Fruit fly (Drosophila melanogaster) whole organism, embryonic: Measurements from ENCODE around the gene CG15362.

Source experiments
- B-H2 ChIP-seq: fragments of 200-800 bp; sonication (Bioruptor generic); optimal IDR thresholded peaks from 2 replicates; lab custom pipeline; 2018; ENCODE audit warnings: missing biosample characterization, mild to moderate bottlenecking, missing genetic modification characterization
- Bteb2 ChIP-seq: fragments of 200-800 bp; sonication (Bioruptor generic); optimal IDR thresholded peaks from 2 replicates; lab custom pipeline; 2016; ENCODE audit warnings: missing biosample characterization, missing genetic modification characterization
- CG11560 ChIP-seq: fragments of 200-800 bp; sonication (Bioruptor generic); IDR thresholded peaks from 3 replicates; pipeline ENCODE4 v1.3.6; 2022; ENCODE audit warnings: missing biosample characterization, missing genetic modification characterization
- CG15269 ChIP-seq: fragments of 200-800 bp; sonication (Bioruptor generic); optimal IDR thresholded peaks from 2 replicates; lab custom pipeline; 2018; ENCODE audit warnings: missing biosample characterization, mild to moderate bottlenecking, missing genetic modification characterization, moderate library complexity
- CG16815 ChIP-seq: fragments of 200-800 bp; sonication (Bioruptor generic); optimal IDR thresholded peaks from 3 replicates; lab custom pipeline; 2017; ENCODE audit warnings: missing biosample characterization, mild to moderate bottlenecking, missing genetic modification characterization
- CG2889 ChIP-seq: fragments of 200-800 bp; sonication (Bioruptor generic); IDR thresholded peaks from 3 replicates; pipeline ENCODE4 v1.3.6; 2022; ENCODE audit warnings: missing biosample characterization, missing genetic modification characterization
- CG31224 ChIP-seq: fragments of 200-800 bp; sonication (Bioruptor generic); IDR thresholded peaks from 2 replicates; pipeline ENCODE4 v1.3.6; 2022; ENCODE audit warnings: missing biosample characterization, missing genetic modification characterization
- CG7357 ChIP-seq: fragments of 200-800 bp; sonication (Bioruptor generic); IDR thresholded peaks from 3 replicates; pipeline ENCODE4 v1.3.6; 2022; ENCODE audit warnings: missing biosample characterization, missing genetic modification characterization
- CG7963 ChIP-seq: fragments of 200-800 bp; sonication (Bioruptor generic); IDR thresholded peaks from 3 replicates; pipeline ENCODE4 v1.3.6; 2022; ENCODE audit warnings: missing biosample characterization, missing genetic modification characterization; ENCODE audit not compliant: partially characterized antibody
- CG8281 ChIP-seq: fragments of 200-800 bp; sonication (Bioruptor generic); optimal IDR thresholded peaks from 2 replicates; lab custom pipeline; 2018; ENCODE audit warnings: missing biosample characterization, mild to moderate bottlenecking, missing genetic modification characterization, moderate library complexity
- CG8478 ChIP-seq: fragments of >200 bp; optimal IDR thresholded peaks from 2 replicates; lab custom pipeline; 2018
- CG9817 ChIP-seq: fragments of 200-800 bp; sonication (Bioruptor generic); optimal IDR thresholded peaks from 2 replicates; lab custom pipeline; 2018; ENCODE audit warnings: missing biosample characterization, mild to moderate bottlenecking, missing genetic modification characterization, moderate library complexity
- Dbx ChIP-seq: fragments of 200-800 bp; sonication (Bioruptor generic); IDR thresholded peaks from 3 replicates; pipeline ENCODE4 v1.3.6; 2022; ENCODE audit warnings: missing biosample characterization, missing genetic modification characterization
- Deaf1 ChIP-seq: fragments of 200-800 bp; optimal IDR thresholded peaks from 3 replicates; lab custom pipeline; 2019; ENCODE audit warnings: missing biosample characterization, mild to moderate bottlenecking, missing genetic modification characterization, moderate library complexity
- Hand ChIP-seq: fragments of 200-800 bp; sonication (Bioruptor generic); optimal IDR thresholded peaks from 2 replicates; lab custom pipeline; 2017; ENCODE audit warnings: mild to moderate bottlenecking, missing biosample characterization, missing genetic modification reagents, missing genetic modification characterization
- Jarid2 ChIP-seq: fragments of 200-800 bp; sonication (Bioruptor generic); optimal IDR thresholded peaks from 3 replicates; lab custom pipeline; 2017; ENCODE audit warnings: mild to moderate bottlenecking, missing biosample characterization, missing genetic modification reagents, missing genetic modification characterization
- Mad ChIP-seq: fragments of 200-800 bp; sonication (Bioruptor generic); optimal IDR thresholded peaks from 2 replicates; lab custom pipeline; 2016; ENCODE audit warnings: missing biosample characterization, missing genetic modification characterization
- Nf-YB ChIP-seq: fragments of 200-800 bp; sonication (Bioruptor generic); optimal IDR thresholded peaks from 3 replicates; lab custom pipeline; 2019; ENCODE audit warnings: missing biosample characterization, mild to moderate bottlenecking, missing genetic modification characterization, moderate library complexity
- Sry-β ChIP-seq: fragments of 200-800 bp; sonication (Bioruptor generic); optimal IDR thresholded peaks from 2 replicates; lab custom pipeline; 2018; ENCODE audit warnings: missing biosample characterization, mild to moderate bottlenecking, missing genetic modification characterization, moderate library complexity
- TFAM ChIP-seq: fragments of 200-800 bp; sonication (Bioruptor generic); optimal IDR thresholded peaks from 2 replicates; lab custom pipeline; 2017; ENCODE audit warnings: missing biosample characterization, missing genetic modification characterization, inconsistent platforms
- al ChIP-seq: fragments of 200-800 bp; sonication (Bioruptor generic); IDR thresholded peaks from 2 replicates; pipeline ENCODE4 v1.3.6; 2022; ENCODE audit warnings: missing biosample characterization, missing genetic modification characterization
- aop ChIP-seq: fragments of 200-800 bp; sonication (Bioruptor generic); IDR thresholded peaks from 2 replicates; pipeline ENCODE4 v1.3.6; 2022; ENCODE audit warnings: missing biosample characterization, missing genetic modification characterization
- chinmo ChIP-seq: fragments of 200-800 bp; sonication (Bioruptor generic); IDR thresholded peaks from 4 replicates; pipeline ENCODE4 v1.3.6; 2022; ENCODE audit warnings: missing biosample characterization, missing genetic modification characterization; ENCODE audit not compliant: partially characterized antibody
- corto ChIP-seq: fragments of 200-800 bp; sonication (Bioruptor generic); optimal IDR thresholded peaks from 2 replicates; lab custom pipeline; 2016; ENCODE audit warnings: missing biosample characterization, mild to moderate bottlenecking, missing genetic modification characterization, moderate library complexity
- croc ChIP-seq: fragments of 200-800 bp; sonication (Bioruptor generic); conservative IDR thresholded peaks from 3 replicates; pipeline ENCODE4 v1.3.6; 2022; ENCODE audit warnings: missing biosample characterization, missing genetic modification characterization
- dm ChIP-seq: fragments of 200-800 bp; sonication (Bioruptor generic); optimal IDR thresholded peaks from 3 replicates; lab custom pipeline; 2016; ENCODE audit warnings: missing biosample characterization, missing genetic modification characterization
- en ChIP-seq: fragments of 200-800 bp; sonication (Bioruptor generic); optimal IDR thresholded peaks from 2 replicates; lab custom pipeline; 2016; ENCODE audit warnings: missing biosample characterization, missing genetic modification characterization
- eve ChIP-seq, 2 experiments: fragments of >200 bp; optimal IDR thresholded peaks; 2 replicates each; lab custom pipeline; 2017; ENCODE audit warnings: missing biosample characterization in 2 of 2, missing genetic modification characterization in 2 of 2
- exex ChIP-seq: fragments of 200-800 bp; sonication (Bioruptor generic); optimal IDR thresholded peaks from 4 replicates; lab custom pipeline; 2018; ENCODE audit warnings: missing biosample characterization, mild to moderate bottlenecking, missing genetic modification characterization, moderate library complexity
- gcm2 ChIP-seq: fragments of 200-800 bp; sonication (Bioruptor generic); optimal IDR thresholded peaks from 2 replicates; lab custom pipeline; 2016; ENCODE audit warnings: missing biosample characterization, missing genetic modification characterization
- grau ChIP-seq: fragments of 200-800 bp; optimal IDR thresholded peaks from 3 replicates; lab custom pipeline; 2019; ENCODE audit warnings: missing biosample characterization, mild to moderate bottlenecking, missing genetic modification characterization, moderate library complexity
- jigr1 ChIP-seq: fragments of 200-800 bp; sonication (Bioruptor generic); IDR thresholded peaks from 3 replicates; pipeline ENCODE4 v1.3.6; 2022; ENCODE audit warnings: missing biosample characterization, missing genetic modification characterization
- jing ChIP-seq: fragments of 200-800 bp; sonication (Bioruptor generic); optimal IDR thresholded peaks from 2 replicates; lab custom pipeline; 2018; ENCODE audit warnings: missing biosample characterization, mild to moderate bottlenecking, missing genetic modification characterization
- kah ChIP-seq: fragments of 200-800 bp; sonication (Bioruptor generic); optimal IDR thresholded peaks from 2 replicates; lab custom pipeline; 2018; ENCODE audit warnings: missing biosample characterization, mild to moderate bottlenecking, missing genetic modification characterization
- ken ChIP-seq: fragments of 200-800 bp; sonication (Bioruptor generic); IDR thresholded peaks from 3 replicates; pipeline ENCODE4 v1.3.6; 2022; ENCODE audit warnings: missing biosample characterization, missing genetic modification characterization
- lbe ChIP-seq: fragments of 200-800 bp; sonication (Bioruptor generic); optimal IDR thresholded peaks from 2 replicates; lab custom pipeline; 2016; ENCODE audit warnings: missing biosample characterization, mild to moderate bottlenecking, missing genetic modification characterization
- lilli ChIP-seq: fragments of 200-800 bp; sonication (Bioruptor generic); optimal IDR thresholded peaks from 3 replicates; lab custom pipeline; 2016; ENCODE audit warnings: missing biosample characterization, missing genetic modification characterization
- nom ChIP-seq: fragments of 200-800 bp; sonication (Bioruptor generic); optimal IDR thresholded peaks from 2 replicates; lab custom pipeline; 2017; ENCODE audit warnings: missing biosample characterization, missing genetic modification characterization, mild to moderate bottlenecking, moderate library complexity, missing genetic modification reagents
- odd ChIP-seq: fragments of 200-800 bp; sonication (Bioruptor generic); optimal IDR thresholded peaks from 2 replicates; lab custom pipeline; 2017; ENCODE audit warnings: missing biosample characterization, mild to moderate bottlenecking, missing genetic modification characterization
- otp ChIP-seq: fragments of 200-800 bp; sonication (Bioruptor generic); IDR thresholded peaks from 3 replicates; pipeline ENCODE4, ENCODE4 v1.3.6; 2022; ENCODE audit warnings: missing biosample characterization, missing genetic modification characterization
- ranshi ChIP-seq: fragments of 200-800 bp; sonication (Bioruptor generic); IDR thresholded peaks from 2 replicates; pipeline ENCODE4 v1.3.6; 2022; ENCODE audit warnings: missing biosample characterization, missing genetic modification characterization
- sisA ChIP-seq: fragments of 200-800 bp; sonication (Bioruptor generic); IDR thresholded peaks from 2 replicates; pipeline ENCODE4 v1.3.6; 2022; ENCODE audit warnings: missing biosample characterization, missing genetic modification characterization
- slbo ChIP-seq: fragments of 200-800 bp; sonication (Bioruptor generic); IDR thresholded peaks from 2 replicates; pipeline ENCODE4 v1.3.6; 2022; ENCODE audit warnings: missing biosample characterization, missing genetic modification characterization
- so ChIP-seq: fragments of 200-800 bp; sonication (Bioruptor generic); IDR thresholded peaks from 3 replicates; pipeline ENCODE4 v1.3.6; 2022; ENCODE audit warnings: missing biosample characterization, missing genetic modification characterization
- tll ChIP-seq, 2 experiments: fragments of 200-800 bp in 1 of 2; fragments of >200 bp in 1 of 2; sonication (Bioruptor generic) in 1 of 2; optimal IDR thresholded peaks; 2 replicates each; lab custom pipeline; 2017 to 2019; ENCODE audit warnings: missing biosample characterization in 2 of 2, missing genetic modification characterization in 2 of 2, mild to moderate bottlenecking in 1 of 2, moderate library complexity in 1 of 2
- trem ChIP-seq: fragments of 200-800 bp; optimal IDR thresholded peaks from 3 replicates; lab custom pipeline; 2019; ENCODE audit warnings: missing biosample characterization, mild to moderate bottlenecking, missing genetic modification characterization, moderate library complexity
- usp ChIP-seq: fragments of >200 bp; optimal IDR thresholded peaks from 2 replicates; lab custom pipeline; 2017; ENCODE audit warnings: missing biosample characterization, missing genetic modification characterization

The CG15362 gene

DNA sequence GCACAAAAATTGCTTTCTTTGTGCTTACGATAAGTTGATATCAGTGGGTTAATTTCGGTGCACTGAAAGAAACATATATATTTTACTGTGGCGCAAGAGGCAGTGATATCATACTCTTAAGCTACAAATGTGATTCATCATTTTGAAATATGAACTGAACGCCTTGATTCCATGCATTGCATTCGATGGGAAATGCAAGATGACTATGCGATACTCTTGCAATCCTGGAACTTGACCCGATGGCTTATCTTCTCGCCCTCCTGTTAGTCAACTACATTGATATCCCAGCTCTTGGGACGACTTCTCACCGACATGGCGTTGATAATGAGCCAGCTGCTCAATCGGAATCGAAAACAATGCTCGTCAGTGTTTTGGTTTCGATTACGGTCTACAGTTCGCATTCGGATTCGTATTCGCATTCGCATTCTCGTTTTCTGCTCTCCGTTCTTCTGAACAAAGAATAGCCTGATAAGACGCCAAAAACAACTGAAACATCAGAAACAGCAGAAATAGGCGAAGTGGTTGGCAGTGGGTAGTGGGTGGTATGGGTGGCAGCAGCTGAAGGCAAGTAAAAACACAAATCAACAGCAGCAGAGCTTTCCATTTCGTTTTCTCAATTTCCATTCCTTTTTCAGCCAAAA, 8.4 kb downstream of the CG15362 start:
- no peak for TF ChIP-seq grau (tag; lab: Kevin White, UChicago)
- peak; percentile 45 for TF ChIP-seq nom (GFP tag; lab: Kevin White, UChicago)
- peak; percentile 68 for TF ChIP-seq corto (GFP tag; lab: Kevin White, UChicago)
- peak; percentile 43 for TF ChIP-seq lbe (GFP tag; lab: Kevin White, UChicago)
- peak; percentile 53 for TF ChIP-seq CG31224 (GFP tag; lab: Robert Waterston, UW)

DNA sequence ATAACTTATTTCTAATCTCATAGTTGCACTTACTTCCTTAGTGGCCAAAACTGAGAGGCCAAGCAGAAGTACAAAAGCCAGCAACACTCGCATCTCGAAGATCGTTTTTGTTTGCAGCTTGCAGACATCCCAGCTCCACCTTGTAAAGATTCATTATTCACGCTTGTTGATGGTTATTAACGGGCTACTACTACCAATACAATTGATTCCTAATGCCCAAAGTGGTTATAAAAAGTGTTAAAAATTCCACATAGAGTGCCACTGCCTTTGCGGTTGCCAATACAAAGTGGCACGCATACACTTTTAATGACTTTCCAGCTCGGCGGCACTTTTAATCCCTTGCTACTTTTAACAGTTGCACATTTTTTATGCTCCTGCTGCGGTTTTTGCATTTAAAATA, 11.1 kb downstream of the CG15362 start, which contains the start of gene Obp22a:
TSS of gene Obp22a (minus strand) at position 101 of the 400 bp plus-strand sequence.
- TF ChIP-seq CG7357 (GFP tag; lab: Robert Waterston, UW) = no peak
- no peak for TF ChIP-seq en (GFP tag; lab: Kevin White, UChicago)
- no peak for TF ChIP-seq gcm2 (GFP tag; lab: Kevin White, UChicago)
- TF ChIP-seq aop (GFP tag; lab: Robert Waterston, UW) = no peak
- no peak for TF ChIP-seq jing (GFP tag; lab: Kevin White, UChicago)
- TF ChIP-seq sisA = no peak
- no peak for TF ChIP-seq CG9817 (tag; lab: Kevin White, UChicago)
- TF ChIP-seq Mad (GFP tag; lab: Kevin White, UChicago) = no peak
- TF ChIP-seq exex = no peak
- no peak for TF ChIP-seq croc (GFP tag; lab: Robert Waterston, UW)
- TF ChIP-seq eve (GFP tag; optimal IDR thresholded peaks at IDR 0.05; lab: Kevin White, UChicago) = no peak
- TF ChIP-seq jigr1 (GFP tag; lab: Robert Waterston, UW) = no peak
- no peak for TF ChIP-seq Nf-YB (GFP tag; lab: Kevin White, UChicago)
- no peak for TF ChIP-seq so
- TF ChIP-seq CG8281 (tag; lab: Kevin White, UChicago) = no peak
- TF ChIP-seq corto (GFP tag; lab: Kevin White, UChicago) = no peak
- TF ChIP-seq Sry-β (GFP tag; lab: Kevin White, UChicago) = no peak

DNA sequence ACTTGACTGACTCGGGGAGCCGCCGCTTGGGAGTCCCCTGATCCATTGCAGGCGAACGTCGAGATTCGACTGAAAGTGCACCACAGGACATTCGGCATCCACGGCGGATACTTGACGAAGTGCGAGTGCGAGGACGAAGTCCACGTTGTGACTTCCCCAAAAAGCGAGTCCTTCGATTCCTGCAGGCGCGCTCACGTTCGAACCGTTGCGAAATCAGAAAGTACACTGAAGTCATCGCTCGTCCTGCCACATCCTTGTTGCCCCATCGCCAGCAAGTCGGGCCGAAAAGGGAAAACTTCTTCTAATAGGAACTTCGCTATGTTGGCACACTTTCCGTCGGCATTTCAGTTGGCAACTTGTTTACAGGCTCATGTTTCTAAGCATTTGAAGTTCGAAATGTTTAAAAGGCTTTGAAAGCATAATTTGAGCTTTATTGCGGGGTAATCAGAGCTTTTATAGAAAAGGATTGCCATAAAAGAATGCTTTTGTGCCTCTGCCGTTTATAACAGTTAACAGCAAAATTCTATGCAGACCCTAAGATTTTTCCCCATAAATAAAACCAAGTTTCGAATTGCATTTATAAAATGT, 25.2 kb downstream of the CG15362 start, which contains the start of gene CG33543:
TSS of gene CG33543 (minus strand) at position 232 of the 588 bp plus-strand sequence.
- TF ChIP-seq odd (no peak), tll (GFP tag; optimal IDR thresholded peaks at IDR 0.05; lab: Kevin White, UChicago) (no peak), CG8478 (no peak), chinmo (GFP tag; lab: Robert Waterston, UW) (0 out of 4 replicates have a peak, but pooled peaks have one; percentile 30), usp (GFP tag; lab: Kevin White, UChicago) (no peak), CG15269 (tag; lab: Kevin White, UChicago) (no peak), CG16815 (no peak), otp (no peak), Jarid2 (GFP tag; lab: Kevin White, UChicago) (no peak), Deaf1 (tag; lab: Kevin White, UChicago) (peak; percentile 94), al (GFP tag; lab: Robert Waterston, UW) (no peak), TFAM (no peak), dm (GFP tag; lab: Kevin White, UChicago) (no peak), CG2889 (GFP tag; lab: Robert Waterston, UW) (0 out of 3 replicates have a peak, but pooled peaks have one; percentile 29), B-H2 (GFP tag; lab: Kevin White, UChicago) (no peak), trem (tag; lab: Kevin White, UChicago) (no peak), lilli (GFP tag; lab: Kevin White, UChicago) (no peak), kah (GFP tag; lab: Kevin White, UChicago) (no peak), ranshi (GFP tag; lab: Robert Waterston, UW) (no peak), CG7963 (GFP tag; lab: Robert Waterston, UW) (no peak), Dbx (GFP tag; lab: Robert Waterston, UW) (0 out of 3 replicates have a peak, but pooled peaks have one; percentile 25), Hand (GFP tag; lab: Kevin White, UChicago) (no peak), Bteb2 (GFP tag; lab: Kevin White, UChicago) (no peak), ken (GFP tag; lab: Robert Waterston, UW) (no peak), CG11560 (tag; lab: Robert Waterston, UW) (0 out of 3 replicates have a peak, but pooled peaks have one; percentile 27), slbo (GFP tag; lab: Robert Waterston, UW) (no peak)
